Worm (Caenorhabditis elegans) whole organism, midembryonic: ENCODE measurements around the gene Y39E4B.13.

Experiments
- T22C8.4 ChIP-seq: fragments of 200-800 bp; sonication (Bioruptor generic); IDR thresholded peaks from 2 replicates; pipeline ENCODE4 v1.3.6; 2022; ENCODE audit warnings: missing genetic modification characterization, missing compliant biosample characterization
- cog-1 ChIP-seq: sonication (generic microtip); optimal IDR thresholded peaks from 2 replicates; lab custom pipeline; 2016; ENCODE audit warnings: missing genetic modification characterization, missing compliant biosample characterization
- flt-1 ChIP-seq: fragments of 200-800 bp; sonication (Bioruptor generic); IDR thresholded peaks from 2 replicates; pipeline ENCODE4 v1.3.6; 2022; ENCODE audit warnings: missing genetic modification characterization, missing compliant biosample characterization
- klf-2 ChIP-seq: fragments of 200-800 bp; sonication (Bioruptor generic); conservative IDR thresholded peaks from 2 replicates; pipeline ENCODE4 v1.3.6; 2022; ENCODE audit warnings: missing genetic modification reagents, missing genetic modification characterization, missing compliant biosample characterization
- med-1 ChIP-seq: sonication (generic microtip); optimal IDR thresholded peaks from 2 replicates; lab custom pipeline; 2017; ENCODE audit warnings: missing genetic modification characterization, mild to moderate bottlenecking, missing compliant biosample characterization, antibody characterized with exemption, missing genetic modification reagents; ENCODE audit not compliant: insufficient read depth
- ref-1 ChIP-seq: fragments of 200-800 bp; sonication (Bioruptor generic); conservative IDR thresholded peaks from 2 replicates; pipeline ENCODE4 v1.3.6; 2022; ENCODE audit warnings: missing genetic modification reagents, missing genetic modification characterization, missing compliant biosample characterization
- tab-1 ChIP-seq: fragments of 200-800 bp; sonication (Bioruptor generic); IDR thresholded peaks from 2 replicates; pipeline ENCODE4 v1.3.6; 2022; ENCODE audit warnings: missing genetic modification characterization, missing compliant biosample characterization
- ztf-23 ChIP-seq: fragments of 200-800 bp; sonication (Bioruptor generic); IDR thresholded peaks from 2 replicates; pipeline ENCODE4 v1.3.6; 2022; ENCODE audit warnings: missing genetic modification reagents, missing genetic modification characterization, missing compliant biosample characterization
- ztf-29 ChIP-seq: fragments of 200-800 bp; sonication (Bioruptor generic); IDR thresholded peaks from 2 replicates; pipeline ENCODE4 v1.3.6; 2022; ENCODE audit warnings: missing genetic modification reagents, missing genetic modification characterization, missing compliant biosample characterization

The Y39E4B.13 gene

ce11 chrIII:13071432-13072259, 19.3 kb upstream of the Y39E4B.13 start:
- 0 out of 2 replicates have a peak, but pooled peaks have one; percentile 17 for TF ChIP-seq flt-1
- TF ChIP-seq ztf-23 (GFP tag; lab: Robert Waterston, UW) = no peak

- no peak for TF ChIP-seq tab-1
- TF ChIP-seq cog-1 (tag; lab: Kevin White, UChicago) = no peak
- no peak for TF ChIP-seq T22C8.4 (GFP tag; lab: Robert Waterston, UW)
- no peak for TF ChIP-seq ref-1 (GFP tag; lab: Robert Waterston, UW)
- TF ChIP-seq flt-1 = no peak
- TF ChIP-seq klf-2 (GFP tag; lab: Robert Waterston, UW) = no peak
- no peak for TF ChIP-seq med-1 (GFP tag; lab: Kevin White, UChicago)
- no peak for TF ChIP-seq ztf-23 (GFP tag; lab: Robert Waterston, UW)
- TF ChIP-seq ztf-29 (GFP tag; lab: Robert Waterston, UW) = no peak
Observed at ce11 chrIII:13087437-13087836, 3.5 kb upstream of the Y39E4B.13 start.

- peak; percentile 49; the same call in 1 of the 2 replicates for TF ChIP-seq ztf-23 (GFP tag; lab: Robert Waterston, UW)
- TF ChIP-seq cog-1 (tag; lab: Kevin White, UChicago) = no peak
- no peak for TF ChIP-seq tab-1
Observed at ce11 chrIII:13092352-13092751, 1.4 kb downstream of the Y39E4B.13 start.

- TF ChIP-seq ref-1 (GFP tag; lab: Robert Waterston, UW) (no peak), ztf-29 (GFP tag; lab: Robert Waterston, UW) (no peak), cog-1 (tag; lab: Kevin White, UChicago) (no peak), tab-1 (no peak), ztf-23 (GFP tag; lab: Robert Waterston, UW) (no peak), flt-1 (no peak), T22C8.4 (GFP tag; lab: Robert Waterston, UW) (no peak), klf-2 (GFP tag; lab: Robert Waterston, UW) (no peak), med-1 (GFP tag; lab: Kevin White, UChicago) (no peak)
Observed at ce11 chrIII:13099190-13099875, 8.4 kb downstream of the Y39E4B.13 start, which contains the start of gene pqn-83. pqn-83 (minus strand) TSS chrIII:13099461.

- TF ChIP-seq T22C8.4 (GFP tag; lab: Robert Waterston, UW) = peak; percentile 30; the same call in 1 of the 2 replicates
- TF ChIP-seq flt-1 = no peak
Observed at ce11 chrIII:13101070-13101469, 10.1 kb downstream of the Y39E4B.13 start.

ce11 chrIII:13103980-13104379, 13.1 kb downstream of the Y39E4B.13 start:
- TF ChIP-seq klf-2 (GFP tag; lab: Robert Waterston, UW) = no peak
- no peak for TF ChIP-seq med-1 (GFP tag; lab: Kevin White, UChicago)
- TF ChIP-seq T22C8.4 (GFP tag; lab: Robert Waterston, UW) = no peak
- TF ChIP-seq ztf-29 (GFP tag; lab: Robert Waterston, UW) = no peak
- no peak for TF ChIP-seq tab-1
- no peak for TF ChIP-seq ref-1 (GFP tag; lab: Robert Waterston, UW)
- TF ChIP-seq flt-1 = no peak

ce11 chrIII:13104410-13104809, 13.5 kb downstream of the Y39E4B.13 start:
- no peak for TF ChIP-seq tab-1
- no peak for TF ChIP-seq med-1 (GFP tag; lab: Kevin White, UChicago)
- no peak for TF ChIP-seq ztf-23 (GFP tag; lab: Robert Waterston, UW)
- no peak for TF ChIP-seq ztf-29 (GFP tag; lab: Robert Waterston, UW)
- no peak for TF ChIP-seq klf-2 (GFP tag; lab: Robert Waterston, UW)
- no peak for TF ChIP-seq T22C8.4 (GFP tag; lab: Robert Waterston, UW)
- no peak for TF ChIP-seq ref-1 (GFP tag; lab: Robert Waterston, UW)
- TF ChIP-seq flt-1 = no peak
- TF ChIP-seq cog-1 (tag; lab: Kevin White, UChicago) = no peak

- no peak for TF ChIP-seq flt-1
- TF ChIP-seq ztf-23 (GFP tag; lab: Robert Waterston, UW) = no peak
- no peak for TF ChIP-seq med-1 (GFP tag; lab: Kevin White, UChicago)
- TF ChIP-seq ref-1 (GFP tag; lab: Robert Waterston, UW) = no peak
- TF ChIP-seq tab-1 = no peak
- TF ChIP-seq klf-2 (GFP tag; lab: Robert Waterston, UW) = no peak
- TF ChIP-seq T22C8.4 (GFP tag; lab: Robert Waterston, UW) = no peak
- no peak for TF ChIP-seq ztf-29 (GFP tag; lab: Robert Waterston, UW)
- TF ChIP-seq cog-1 (tag; lab: Kevin White, UChicago) = no peak
Observed at ce11 chrIII:13105497-13105896, 14.6 kb downstream of the Y39E4B.13 start.

- TF ChIP-seq ztf-23 (GFP tag; lab: Robert Waterston, UW) (no peak), cog-1 (tag; lab: Kevin White, UChicago) (peak; percentile 21), flt-1 (0 out of 2 replicates have a peak, but pooled peaks have one; percentile 18)
Observed at ce11 chrIII:13105911-13106310, 15.0 kb downstream of the Y39E4B.13 start.

ce11 chrIII:13107307-13107706, 16.4 kb downstream of the Y39E4B.13 start, which contains the start of gene dhhc-8:
dhhc-8 (plus strand) TSS chrIII:13107607.
- TF ChIP-seq ref-1 (GFP tag; lab: Robert Waterston, UW) = no peak
- no peak for TF ChIP-seq ztf-29 (GFP tag; lab: Robert Waterston, UW)
- TF ChIP-seq cog-1 (tag; lab: Kevin White, UChicago) = no peak
- no peak for TF ChIP-seq klf-2 (GFP tag; lab: Robert Waterston, UW)
- TF ChIP-seq ztf-23 (GFP tag; lab: Robert Waterston, UW) = no peak
- TF ChIP-seq flt-1 = no peak
- TF ChIP-seq T22C8.4 (GFP tag; lab: Robert Waterston, UW) = no peak
- TF ChIP-seq med-1 (GFP tag; lab: Kevin White, UChicago) = no peak
- TF ChIP-seq tab-1 = no peak
